Fruit fly (Drosophila melanogaster) whole organism, embryonic: ENCODE results near the gene kairos.
A peak's percentile ranks its signal among the peaks of the same experiment; 100 is the strongest.

Experiments used
- BEAF-32 ChIP-seq: fragments of 200-800 bp; sonication (Bioruptor generic); optimal IDR thresholded peaks from 3 replicates; lab custom pipeline; 2017; ENCODE audit warnings: missing biosample characterization, missing genetic modification characterization, mild to moderate bottlenecking, moderate library complexity, missing genetic modification reagents
- CG10366 ChIP-seq: fragments of 200-800 bp; sonication (Bioruptor generic); IDR thresholded peaks from 2 replicates; pipeline ENCODE4 v1.3.6; 2022; ENCODE audit warnings: missing biosample characterization, missing genetic modification characterization
- CG11085 ChIP-seq: fragments of 200-800 bp; sonication (Bioruptor generic); IDR thresholded peaks from 2 replicates; pipeline ENCODE4 v1.3.6; 2022; ENCODE audit warnings: missing biosample characterization, missing genetic modification characterization
- CG11504 ChIP-seq: fragments of 200-800 bp; sonication (Bioruptor generic); optimal IDR thresholded peaks from 3 replicates; lab custom pipeline; 2019; ENCODE audit warnings: missing biosample characterization, mild to moderate bottlenecking, missing genetic modification characterization, moderate library complexity
- CG13287 ChIP-seq: fragments of 200-800 bp; sonication (Bioruptor generic); IDR thresholded peaks from 2 replicates; pipeline ENCODE4 v1.3.6; 2022; ENCODE audit warnings: missing biosample characterization, missing genetic modification characterization; ENCODE audit not compliant: partially characterized antibody
- CG13424 ChIP-seq: fragments of 200-800 bp; sonication (Bioruptor generic); optimal IDR thresholded peaks from 2 replicates; lab custom pipeline; 2019; ENCODE audit warnings: missing biosample characterization, mild to moderate bottlenecking, missing genetic modification characterization, moderate library complexity
- CG15269 ChIP-seq: fragments of 200-800 bp; sonication (Bioruptor generic); optimal IDR thresholded peaks from 2 replicates; lab custom pipeline; 2018; ENCODE audit warnings: missing biosample characterization, mild to moderate bottlenecking, missing genetic modification characterization, moderate library complexity
- CG16779 ChIP-seq: fragments of 200-800 bp; sonication (Bioruptor generic); IDR thresholded peaks from 2 replicates; pipeline ENCODE4 v1.3.6; 2022; ENCODE audit warnings: missing biosample characterization, missing genetic modification characterization
- CG16863 ChIP-seq: fragments of 200-800 bp; sonication (Bioruptor generic); optimal IDR thresholded peaks from 3 replicates; lab custom pipeline; 2016; ENCODE audit warnings: missing biosample characterization, missing genetic modification characterization
- CG17186 ChIP-seq: fragments of 200-800 bp; sonication (Bioruptor generic); optimal IDR thresholded peaks from 3 replicates; lab custom pipeline; 2017; ENCODE audit warnings: missing biosample characterization, missing genetic modification reagents, missing genetic modification characterization
- CG17912 ChIP-seq: fragments of 200-800 bp; sonication (Bioruptor generic); optimal IDR thresholded peaks from 2 replicates; lab custom pipeline; 2018; ENCODE audit warnings: missing biosample characterization, mild to moderate bottlenecking, missing genetic modification characterization
- CG18262 ChIP-seq: fragments of 200-800 bp; optimal IDR thresholded peaks from 3 replicates; lab custom pipeline; 2019; ENCODE audit warnings: missing biosample characterization, mild to moderate bottlenecking, missing genetic modification characterization, moderate library complexity
- CG32767 ChIP-seq: fragments of 200-800 bp; sonication (Bioruptor generic); IDR thresholded peaks from 2 replicates; pipeline ENCODE4 v1.3.6; 2022; ENCODE audit warnings: missing biosample characterization, missing genetic modification characterization
- CG4617 ChIP-seq: fragments of 200-800 bp; sonication (Bioruptor generic); optimal IDR thresholded peaks from 3 replicates; lab custom pipeline; 2016; ENCODE audit warnings: missing biosample characterization, missing genetic modification characterization, borderline replicate concordance
- CG6765 ChIP-seq: fragments of 200-800 bp; sonication (Bioruptor generic); optimal IDR thresholded peaks from 3 replicates; lab custom pipeline; 2017; ENCODE audit warnings: missing biosample characterization, mild to moderate bottlenecking, missing genetic modification characterization
- CG9932 ChIP-seq: fragments of 200-800 bp; sonication (Bioruptor generic); IDR thresholded peaks from 2 replicates; pipeline ENCODE4 v1.3.6; 2022; ENCODE audit warnings: missing biosample characterization, missing genetic modification characterization
- CkIIα-i1 ChIP-seq: fragments of 200-800 bp; sonication (Bioruptor generic); IDR thresholded peaks from 2 replicates; pipeline ENCODE4 v1.3.6; 2022; ENCODE audit warnings: missing biosample characterization, missing genetic modification characterization
- Dek ChIP-seq: fragments of 200-800 bp; sonication (Bioruptor generic); optimal IDR thresholded peaks from 3 replicates; lab custom pipeline; 2019; ENCODE audit warnings: missing biosample characterization, mild to moderate bottlenecking, missing genetic modification characterization, moderate library complexity
- Eip74EF ChIP-seq, 2 experiments: fragments of 200-800 bp in 1 of 2; fragments of >200 bp in 1 of 2; sonication (Bioruptor generic) in 1 of 2; optimal IDR thresholded peaks; 2 replicates each; lab custom pipeline; 2017 to 2019; ENCODE audit warnings: missing biosample characterization in 2 of 2, missing genetic modification characterization in 2 of 2, mild to moderate bottlenecking in 1 of 2, moderate library complexity in 1 of 2
- Fer3 ChIP-seq: fragments of 200-800 bp; sonication (Bioruptor generic); optimal IDR thresholded peaks from 2 replicates; lab custom pipeline; 2018; ENCODE audit warnings: missing biosample characterization, mild to moderate bottlenecking, missing genetic modification characterization, moderate library complexity
- GATAe ChIP-seq: fragments of 200-800 bp; sonication (Bioruptor generic); conservative IDR thresholded peaks from 2 replicates; pipeline ENCODE4 v1.3.6; 2022; ENCODE audit warnings: missing biosample characterization, missing genetic modification characterization
- HHEX ChIP-seq: fragments of 200-800 bp; sonication (Bioruptor generic); optimal IDR thresholded peaks from 3 replicates; lab custom pipeline; 2017; ENCODE audit warnings: missing biosample characterization, mild to moderate bottlenecking, missing genetic modification characterization, missing genetic modification reagents
- Hr51 ChIP-seq, 2 experiments: fragments of 200-800 bp; sonication (Bioruptor generic); optimal IDR thresholded peaks; 2 replicates in 1 of 2; 3 replicates in 1 of 2; lab custom pipeline; 2016 to 2018; ENCODE audit warnings: missing biosample characterization in 2 of 2, missing genetic modification characterization in 2 of 2, mild to moderate bottlenecking in 1 of 2, moderate library complexity in 1 of 2
- MBD-R2 ChIP-seq: fragments of 200-800 bp; sonication (Bioruptor generic); IDR thresholded peaks from 2 replicates; pipeline ENCODE4 v1.3.6; 2022; ENCODE audit warnings: missing biosample characterization, missing genetic modification characterization
- MESR4 ChIP-seq: fragments of 200-800 bp; sonication (Bioruptor generic); optimal IDR thresholded peaks from 2 replicates; lab custom pipeline; 2018; ENCODE audit warnings: missing biosample characterization, mild to moderate bottlenecking, missing genetic modification characterization, moderate library complexity
- Med ChIP-seq: fragments of 200-800 bp; sonication (Bioruptor generic); peaks from one replicate; lab custom pipeline; 2016; ENCODE audit warnings: missing biosample characterization, missing genetic modification characterization, mild to moderate bottlenecking, inconsistent platforms, moderate library complexity
- Pdp1 ChIP-seq, 2 experiments: fragments of 200-800 bp; sonication (Bioruptor generic); optimal IDR thresholded peaks; 3 replicates each; lab custom pipeline; 2016; ENCODE audit warnings: missing biosample characterization in 2 of 2, missing genetic modification characterization in 2 of 2, mild to moderate bottlenecking in 1 of 2, moderate library complexity in 1 of 2
- Six4 ChIP-seq: fragments of 200-800 bp; sonication (Bioruptor generic); optimal IDR thresholded peaks from 2 replicates; lab custom pipeline; 2016; ENCODE audit warnings: missing biosample characterization, missing genetic modification characterization
- Sry-β ChIP-seq: fragments of 200-800 bp; sonication (Bioruptor generic); optimal IDR thresholded peaks from 2 replicates; lab custom pipeline; 2018; ENCODE audit warnings: missing biosample characterization, mild to moderate bottlenecking, missing genetic modification characterization, moderate library complexity
- ap ChIP-seq: fragments of 200-800 bp; sonication (Bioruptor generic); IDR thresholded peaks from 2 replicates; pipeline ENCODE4 v1.3.6; 2022; ENCODE audit warnings: missing biosample characterization, missing genetic modification characterization
- cato ChIP-seq: fragments of 200-800 bp; sonication (Bioruptor generic); optimal IDR thresholded peaks from 2 replicates; lab custom pipeline; 2016; ENCODE audit warnings: missing biosample characterization, missing genetic modification characterization, borderline replicate concordance
- crp ChIP-seq, 2 experiments: fragments of 200-800 bp; sonication (Bioruptor generic); optimal IDR thresholded peaks; 2 replicates in 1 of 2; 3 replicates in 1 of 2; lab custom pipeline; 2017; ENCODE audit warnings: missing biosample characterization in 2 of 2, missing genetic modification characterization in 2 of 2, mild to moderate bottlenecking in 1 of 2, moderate library complexity in 1 of 2
- fru ChIP-seq: fragments of >200 bp; optimal IDR thresholded peaks from 2 replicates; lab custom pipeline; 2017
- grn ChIP-seq: fragments of 200-800 bp; sonication (Bioruptor generic); optimal IDR thresholded peaks from 3 replicates; lab custom pipeline; 2017; ENCODE audit warnings: missing biosample characterization, missing genetic modification characterization
- gsb ChIP-seq: fragments of 200-800 bp; sonication (Bioruptor generic); IDR thresholded peaks from 2 replicates; pipeline ENCODE4 v1.3.6; 2022; ENCODE audit warnings: missing biosample characterization, missing genetic modification characterization
- kni ChIP-seq: fragments of 200-800 bp; sonication (Bioruptor generic); optimal IDR thresholded peaks from 3 replicates; lab custom pipeline; 2017; ENCODE audit warnings: mild to moderate bottlenecking, missing biosample characterization, missing genetic modification reagents, missing genetic modification characterization
- maf-S ChIP-seq: fragments of 200-800 bp; sonication (Bioruptor generic); optimal IDR thresholded peaks from 2 replicates; lab custom pipeline; 2016; ENCODE audit warnings: missing biosample characterization, missing genetic modification characterization
- nmo ChIP-seq: fragments of 200-800 bp; sonication (Bioruptor generic); optimal IDR thresholded peaks from 2 replicates; lab custom pipeline; 2018; ENCODE audit warnings: missing biosample characterization, mild to moderate bottlenecking, missing genetic modification characterization, moderate library complexity
- nom ChIP-seq: fragments of 200-800 bp; sonication (Bioruptor generic); optimal IDR thresholded peaks from 2 replicates; lab custom pipeline; 2017; ENCODE audit warnings: missing biosample characterization, missing genetic modification characterization, mild to moderate bottlenecking, moderate library complexity, missing genetic modification reagents
- odd ChIP-seq: fragments of 200-800 bp; sonication (Bioruptor generic); optimal IDR thresholded peaks from 2 replicates; lab custom pipeline; 2017; ENCODE audit warnings: missing biosample characterization, mild to moderate bottlenecking, missing genetic modification characterization
- peb ChIP-seq: fragments of 200-800 bp; sonication (Bioruptor generic); IDR thresholded peaks from 2 replicates; pipeline ENCODE4 v1.3.6; 2022; ENCODE audit warnings: missing biosample characterization, missing genetic modification characterization
- phol ChIP-seq: fragments of 200-800 bp; sonication (Bioruptor generic); optimal IDR thresholded peaks from 3 replicates; lab custom pipeline; 2018; ENCODE audit warnings: missing biosample characterization, mild to moderate bottlenecking, missing genetic modification characterization, moderate library complexity
- pros ChIP-seq: fragments of 200-800 bp; sonication (Bioruptor generic); optimal IDR thresholded peaks from 3 replicates; lab custom pipeline; 2019; ENCODE audit warnings: missing biosample characterization, mild to moderate bottlenecking, missing genetic modification characterization, moderate library complexity
- pzg ChIP-seq: fragments of 200-800 bp; sonication (Bioruptor generic); optimal IDR thresholded peaks from 3 replicates; lab custom pipeline; 2018; ENCODE audit warnings: missing biosample characterization, mild to moderate bottlenecking, missing genetic modification characterization, moderate library complexity
- sens ChIP-seq: fragments of 200-800 bp; sonication (Bioruptor generic); peaks from one replicate; lab custom pipeline; 2016; ENCODE audit warnings: missing biosample characterization, missing genetic modification characterization
- sug ChIP-seq: fragments of 200-800 bp; optimal IDR thresholded peaks from 2 replicates; lab custom pipeline; 2019; ENCODE audit warnings: missing biosample characterization, mild to moderate bottlenecking, missing genetic modification characterization, moderate library complexity
- tio ChIP-seq: fragments of 200-800 bp; sonication (Bioruptor generic); optimal IDR thresholded peaks from 2 replicates; lab custom pipeline; 2017; ENCODE audit warnings: missing biosample characterization, missing genetic modification characterization, inconsistent platforms
- trem ChIP-seq: fragments of 200-800 bp; optimal IDR thresholded peaks from 3 replicates; lab custom pipeline; 2019; ENCODE audit warnings: missing biosample characterization, mild to moderate bottlenecking, missing genetic modification characterization, moderate library complexity
- zen ChIP-seq: fragments of 200-800 bp; sonication (Bioruptor generic); optimal IDR thresholded peaks from 3 replicates; lab custom pipeline; 2018; ENCODE audit warnings: missing biosample characterization, mild to moderate bottlenecking, missing genetic modification characterization, moderate library complexity
- zfh2 ChIP-seq: fragments of 200-800 bp; sonication (Bioruptor generic); optimal IDR thresholded peaks from 2 replicates; lab custom pipeline; 2016; ENCODE audit warnings: missing biosample characterization, missing genetic modification characterization

kairos gene

dm6 chrX:18385056-18385455 is 29.1 kb upstream of the kairos start, which contains the start of gene betaCOP (continued):
- TF ChIP-seq CG18262 (no peak), CG11504 (tag; lab: Kevin White, UChicago) (no peak), MESR4 (GFP tag; lab: Kevin White, UChicago) (peak; percentile 81), grn (GFP tag; lab: Kevin White, UChicago) (no peak), crp (GFP tag; optimal IDR thresholded peaks at IDR 0.05; lab: Kevin White, UChicago) (no peak), CG6765 (no peak), gsb (GFP tag; lab: Robert Waterston, UW) (no peak), CG9932 (GFP tag; lab: Robert Waterston, UW) (peak; percentile 26; the same call in 1 of the 2 replicates), CG10366 (GFP tag; lab: Robert Waterston, UW) (no peak), nom (no peak), zen (peak; percentile 9), sens (peak; percentile 8), CG11085 (GFP tag; lab: Robert Waterston, UW) (no peak), pros (GFP tag; lab: Kevin White, UChicago) (no peak), Fer3 (tag; lab: Kevin White, UChicago) (no peak), tio (GFP tag; lab: Kevin White, UChicago) (no peak), CkIIα-i1 (GFP tag; lab: Robert Waterston, UW) (no peak), fru (lab: Kevin White, UChicago) (no peak), CG17186 (GFP tag; lab: Kevin White, UChicago) (peak; percentile 100), peb (GFP tag; lab: Robert Waterston, UW) (no peak), HHEX (GFP tag; lab: Kevin White, UChicago) (no peak), CG15269 (tag; lab: Kevin White, UChicago) (no peak), CG16863 (GFP tag; lab: Kevin White, UChicago) (no peak), Hr51 (GFP tag; optimal IDR thresholded peaks at IDR 0.05; lab: Kevin White, UChicago) (no peak), Six4 (GFP tag; lab: Kevin White, UChicago) (no peak), kni (GFP tag; lab: Kevin White, UChicago) (no peak), odd (GFP tag; lab: Kevin White, UChicago) (no peak), Eip74EF (GFP tag; optimal IDR thresholded peaks at IDR 0.05; lab: Kevin White, UChicago) (no peak), CG13287 (peak; percentile 36; the same call in 1 of the 2 replicates), ap (no peak), zfh2 (GFP tag; lab: Kevin White, UChicago) (no peak)

dm6 chrX:18379791-18380190 is 23.8 kb upstream of the kairos start, which contains the start of the genes por and CG6179:
por (minus strand) TSS chrX:18379854.
CG6179 (plus strand) TSS chrX:18380082.
- TF ChIP-seq GATAe: no peak
- TF ChIP-seq CG32767 (GFP tag; lab: Robert Waterston, UW): no peak
- TF ChIP-seq Sry-β (GFP tag; lab: Kevin White, UChicago): peak; percentile 79
- no peak for TF ChIP-seq sug
- peak; percentile 29 for TF ChIP-seq BEAF-32
- peak; percentile 60 for TF ChIP-seq MBD-R2 (GFP tag; lab: Robert Waterston, UW)
- TF ChIP-seq CG17186 (GFP tag; lab: Kevin White, UChicago): peak; percentile 43
- no peak for TF ChIP-seq CG17912 (GFP tag; lab: Kevin White, UChicago)
- no peak for TF ChIP-seq maf-S (GFP tag; lab: Kevin White, UChicago)
- TF ChIP-seq CG4617 (GFP tag; lab: Kevin White, UChicago): peak; percentile 22
- TF ChIP-seq pzg (GFP tag; lab: Kevin White, UChicago): peak; percentile 27
- TF ChIP-seq trem: peak; percentile 31
- peak; percentile 50 for TF ChIP-seq sens
- no peak for TF ChIP-seq Pdp1 (GFP tag; optimal IDR thresholded peaks at IDR 0.05; lab: Kevin White, UChicago)
- no peak for TF ChIP-seq CG16779
- TF ChIP-seq CG13424 (tag; lab: Kevin White, UChicago): peak; percentile 4
- no peak for TF ChIP-seq Dek (tag; lab: Kevin White, UChicago)
- peak; percentile 26 for TF ChIP-seq Med
- TF ChIP-seq nmo (GFP tag; lab: Kevin White, UChicago): peak; percentile 28
- TF ChIP-seq cato (GFP tag; lab: Kevin White, UChicago): no peak
- TF ChIP-seq phol: peak; percentile 11
